Worm (Caenorhabditis elegans) whole organism, L1 larva: ENCODE results near the gene rsp-4.

Experiments
- blmp-1 ChIP-seq: fragments of 150-350 bp; optimal IDR thresholded peaks from 2 replicates; lab custom pipeline; 2014; ENCODE audit warnings: missing biosample characterization, missing genetic modification characterization
- ceh-82 ChIP-seq, 3 experiments: fragments of 150-350 bp in 1 of 3; sonication (generic microtip) in 2 of 3; optimal IDR thresholded peaks; 2 replicates each; lab custom pipeline; 2014 to 2017; ENCODE audit warnings: missing biosample characterization in 3 of 3, missing genetic modification characterization in 3 of 3
- fkh-10 ChIP-seq: sonication (generic microtip); optimal IDR thresholded peaks from 2 replicates; lab custom pipeline; 2017; ENCODE audit warnings: missing biosample characterization, missing genetic modification reagents, missing genetic modification characterization
- grh-1 ChIP-seq: fragments of 200-800 bp; sonication (Bioruptor generic); IDR thresholded peaks from 2 replicates; pipeline ENCODE4 v1.3.6; 2022; ENCODE audit warnings: missing genetic modification reagents, missing genetic modification characterization, missing compliant biosample characterization
- lin-13 ChIP-seq: fragments of 150-350 bp; optimal IDR thresholded peaks from 2 replicates; lab custom pipeline; 2014; ENCODE audit warnings: missing biosample characterization, missing genetic modification reagents, missing genetic modification characterization
- lir-3 ChIP-seq: sonication (generic microtip); optimal IDR thresholded peaks from 2 replicates; lab custom pipeline; 2016; ENCODE audit warnings: mild to moderate bottlenecking, missing genetic modification characterization, moderate library complexity, missing compliant biosample characterization; ENCODE audit not compliant: poor library complexity
- mep-1 ChIP-seq: fragments of 150-350 bp; optimal IDR thresholded peaks from 2 replicates; lab custom pipeline; 2014; ENCODE audit warnings: missing biosample characterization, missing genetic modification characterization
- nhr-77 ChIP-seq: fragments of 150-350 bp; optimal IDR thresholded peaks from 2 replicates; lab custom pipeline; 2014; ENCODE audit warnings: missing biosample characterization, missing genetic modification characterization
- sox-4 ChIP-seq: sonication (generic microtip); optimal IDR thresholded peaks from 2 replicates; lab custom pipeline; 2016; ENCODE audit warnings: missing genetic modification characterization, missing compliant biosample characterization
- ztf-4 ChIP-seq: fragments of 150-350 bp; optimal IDR thresholded peaks from 2 replicates; lab custom pipeline; 2014; ENCODE audit warnings: missing biosample characterization, missing genetic modification characterization

DNA sequence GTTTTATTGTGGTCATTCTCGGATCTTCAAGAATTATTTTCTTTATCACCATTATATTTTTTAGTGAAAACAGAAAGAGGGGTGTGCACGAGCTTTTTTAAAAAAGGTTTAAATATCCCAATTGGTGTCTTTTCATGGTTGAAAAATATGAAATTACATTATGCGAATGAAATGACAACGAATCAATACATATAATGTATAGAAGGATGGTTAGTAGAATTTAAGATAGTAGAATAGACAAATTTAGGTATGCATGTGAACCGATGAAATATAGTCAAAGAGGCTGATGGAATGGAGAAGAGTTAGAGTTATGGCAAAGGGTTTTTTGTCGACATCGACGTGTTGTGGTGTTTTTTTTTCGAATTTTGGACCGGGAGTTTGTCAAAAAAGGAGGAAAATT lies 24.1 kb downstream of the rsp-4 start:
- TF ChIP-seq mep-1 = no peak
- TF ChIP-seq nhr-77 (tag; lab: Kevin White, UChicago) = no peak
- TF ChIP-seq ztf-4 = no peak
- no peak for TF ChIP-seq ceh-82 (tag; optimal IDR thresholded peaks at IDR 0.05; lab: Kevin White, UChicago)
- TF ChIP-seq grh-1 (GFP tag; lab: Robert Waterston, UW) = no peak
- TF ChIP-seq blmp-1 (tag; lab: Kevin White, UChicago) = no peak
- TF ChIP-seq lin-13 (GFP tag; lab: Kevin White, UChicago) = no peak
- no peak for TF ChIP-seq fkh-10 (GFP tag; lab: Kevin White, UChicago)
- TF ChIP-seq lir-3 (tag; lab: Kevin White, UChicago) = no peak
- no peak for TF ChIP-seq sox-4 (tag; lab: Kevin White, UChicago)
